Worm (Caenorhabditis elegans) whole organism, late embryonic: ENCODE results near the gene zmp-5.

Experiments
- C38D4.7 ChIP-seq: fragments of 200-800 bp; sonication (Bioruptor generic); optimal IDR thresholded peaks from 2 replicates; lab custom pipeline; 2018; ENCODE audit warnings: mild to moderate bottlenecking, missing genetic modification characterization, moderate library complexity, missing compliant biosample characterization
- F13H6.1 ChIP-seq: sonication (generic microtip); optimal IDR thresholded peaks from 2 replicates; lab custom pipeline; 2016; ENCODE audit warnings: missing genetic modification characterization, missing compliant biosample characterization
- K02D7.2 ChIP-seq: sonication (generic microtip); optimal IDR thresholded peaks from 2 replicates; lab custom pipeline; 2017; ENCODE audit warnings: mild to moderate bottlenecking, missing genetic modification characterization, missing compliant biosample characterization
- T23F11.4 ChIP-seq: fragments of 200-800 bp; sonication (Bioruptor generic); optimal IDR thresholded peaks from 2 replicates; lab custom pipeline; 2018; ENCODE audit warnings: mild to moderate bottlenecking, missing genetic modification characterization, missing compliant biosample characterization
- Y22D7AL.16 ChIP-seq: sonication (generic microtip); optimal IDR thresholded peaks from 2 replicates; lab custom pipeline; 2016; ENCODE audit warnings: missing genetic modification characterization, missing compliant biosample characterization
- ceh-14 ChIP-seq: sonication (generic microtip); optimal IDR thresholded peaks from 2 replicates; lab custom pipeline; 2016; ENCODE audit warnings: missing genotype, missing genetic modification characterization, missing compliant biosample characterization
- ceh-18 ChIP-seq: sonication (generic microtip); optimal IDR thresholded peaks from 2 replicates; lab custom pipeline; 2016; ENCODE audit warnings: missing genetic modification characterization, missing compliant biosample characterization
- ceh-19 ChIP-seq: fragments of 200-800 bp; sonication (Bioruptor generic); optimal IDR thresholded peaks from 2 replicates; lab custom pipeline; 2018; ENCODE audit warnings: mild to moderate bottlenecking, missing genetic modification characterization, missing compliant biosample characterization
- ceh-2 ChIP-seq: sonication (generic microtip); optimal IDR thresholded peaks from 2 replicates; lab custom pipeline; 2016; ENCODE audit warnings: missing genotype, missing genetic modification characterization, missing compliant biosample characterization
- ceh-22 ChIP-seq: sonication (generic microtip); optimal IDR thresholded peaks from 2 replicates; lab custom pipeline; 2017; ENCODE audit warnings: missing biosample characterization, missing genetic modification characterization
- ceh-24 ChIP-seq: sonication (generic microtip); optimal IDR thresholded peaks from 2 replicates; lab custom pipeline; 2016; ENCODE audit warnings: mild to moderate bottlenecking, missing genetic modification characterization, missing compliant biosample characterization
- ceh-31 ChIP-seq: sonication (generic microtip); optimal IDR thresholded peaks from 2 replicates; lab custom pipeline; 2016; ENCODE audit warnings: missing genetic modification characterization, missing compliant biosample characterization
- ceh-34 ChIP-seq: sonication (generic microtip); optimal IDR thresholded peaks from 2 replicates; lab custom pipeline; 2016; ENCODE audit warnings: mild to moderate bottlenecking, missing genetic modification characterization, missing compliant biosample characterization
- ceh-45 ChIP-seq: fragments of 200-800 bp; sonication (Bioruptor generic); IDR thresholded peaks from 2 replicates; pipeline ENCODE4 v1.3.6; 2022; ENCODE audit warnings: missing genetic modification reagents, missing genetic modification characterization, missing compliant biosample characterization
- ceh-48 ChIP-seq: sonication (generic microtip); optimal IDR thresholded peaks from 2 replicates; lab custom pipeline; 2016; ENCODE audit warnings: missing genetic modification characterization, inconsistent platforms, missing compliant biosample characterization
- ceh-6 ChIP-seq: fragments of 200-800 bp; sonication (Bioruptor generic); optimal IDR thresholded peaks from 2 replicates; lab custom pipeline; 2018; ENCODE audit warnings: mild to moderate bottlenecking, missing genetic modification characterization, missing compliant biosample characterization
- ceh-9 ChIP-seq: sonication (generic microtip); optimal IDR thresholded peaks from 2 replicates; lab custom pipeline; 2016; ENCODE audit warnings: mild to moderate bottlenecking, missing genetic modification characterization, inconsistent platforms, missing compliant biosample characterization
- dmd-4 ChIP-seq: sonication (generic microtip); optimal IDR thresholded peaks from 2 replicates; lab custom pipeline; 2016; ENCODE audit warnings: borderline replicate concordance, missing genetic modification characterization, missing compliant biosample characterization
- dve-1 ChIP-seq: sonication (generic microtip); optimal IDR thresholded peaks from 2 replicates; lab custom pipeline; 2017; ENCODE audit warnings: antibody characterized with exemption, mild to moderate bottlenecking, missing genetic modification characterization, missing compliant biosample characterization
- elt-2 ChIP-seq: sonication (generic microtip); optimal IDR thresholded peaks from 2 replicates; lab custom pipeline; 2016; ENCODE audit warnings: missing genetic modification reagents, missing genetic modification characterization, missing compliant biosample characterization
- ets-4 ChIP-seq: sonication (generic microtip); optimal IDR thresholded peaks from 2 replicates; lab custom pipeline; 2016; ENCODE audit warnings: missing genetic modification characterization, missing compliant biosample characterization
- eyg-1 ChIP-seq: sonication (generic microtip); optimal IDR thresholded peaks from 2 replicates; lab custom pipeline; 2016; ENCODE audit warnings: missing genotype, missing genetic modification characterization, missing compliant biosample characterization
- fkh-10 ChIP-seq: fragments of 150-350 bp; optimal IDR thresholded peaks from 2 replicates; lab custom pipeline; 2014; ENCODE audit warnings: missing biosample characterization, missing genetic modification reagents, missing genetic modification characterization
- fkh-6 ChIP-seq: sonication (generic microtip); optimal IDR thresholded peaks from 2 replicates; lab custom pipeline; 2016; ENCODE audit warnings: missing genetic modification characterization, missing compliant biosample characterization
- hlh-30 ChIP-seq: sonication (generic microtip); optimal IDR thresholded peaks from 2 replicates; lab custom pipeline; 2017; ENCODE audit warnings: antibody characterized with exemption, missing genetic modification characterization, missing compliant biosample characterization; ENCODE audit not compliant: insufficient read depth
- hlh-6 ChIP-seq: sonication (generic microtip); optimal IDR thresholded peaks from 2 replicates; lab custom pipeline; 2016; ENCODE audit warnings: missing genotype, missing genetic modification characterization, missing compliant biosample characterization
- hlh-8 ChIP-seq: sonication (generic microtip); optimal IDR thresholded peaks from 2 replicates; lab custom pipeline; 2016; ENCODE audit warnings: missing genotype, missing genetic modification characterization, missing compliant biosample characterization
- lim-6 ChIP-seq: sonication (generic microtip); optimal IDR thresholded peaks from 2 replicates; lab custom pipeline; 2016; ENCODE audit warnings: missing genetic modification characterization, missing compliant biosample characterization
- lin-11 ChIP-seq: fragments of 200-800 bp; sonication (Bioruptor generic); optimal IDR thresholded peaks from 2 replicates; lab custom pipeline; 2018; ENCODE audit warnings: mild to moderate bottlenecking, missing genetic modification characterization, missing compliant biosample characterization
- mec-3 ChIP-seq: sonication (generic microtip); optimal IDR thresholded peaks from 2 replicates; lab custom pipeline; 2016; ENCODE audit warnings: borderline replicate concordance, missing genetic modification characterization, missing compliant biosample characterization
- nfya-1 ChIP-seq: sonication (generic microtip); optimal IDR thresholded peaks from 2 replicates; lab custom pipeline; 2017; ENCODE audit warnings: missing genetic modification characterization, mild to moderate bottlenecking, missing compliant biosample characterization, antibody characterized with exemption, moderate library complexity
- nhr-11 ChIP-seq: fragments of 150-350 bp; optimal IDR thresholded peaks from 2 replicates; lab custom pipeline; 2014; ENCODE audit warnings: missing biosample characterization, missing genetic modification characterization
- nhr-232 ChIP-seq: sonication (generic microtip); optimal IDR thresholded peaks from 2 replicates; lab custom pipeline; 2016; ENCODE audit warnings: missing genetic modification characterization, missing compliant biosample characterization
- npax-4 ChIP-seq: sonication (generic microtip); optimal IDR thresholded peaks from 2 replicates; lab custom pipeline; 2016; ENCODE audit warnings: missing genetic modification characterization, missing compliant biosample characterization
- pag-3 ChIP-seq: sonication (generic microtip); optimal IDR thresholded peaks from 2 replicates; lab custom pipeline; 2016; ENCODE audit warnings: missing compliant biosample characterization, missing genetic modification characterization, borderline replicate concordance
- pat-9 ChIP-seq: fragments of 200-800 bp; sonication (Bioruptor generic); optimal IDR thresholded peaks from 2 replicates; lab custom pipeline; 2018; ENCODE audit warnings: mild to moderate bottlenecking, missing genetic modification characterization, moderate library complexity, missing compliant biosample characterization
- pax-1 ChIP-seq: fragments of 150-350 bp; optimal IDR thresholded peaks from 2 replicates; lab custom pipeline; 2014; ENCODE audit warnings: missing biosample characterization, missing genetic modification characterization
- pha-2 ChIP-seq: sonication (generic microtip); optimal IDR thresholded peaks from 2 replicates; lab custom pipeline; 2017; ENCODE audit warnings: mild to moderate bottlenecking, missing genetic modification characterization, missing compliant biosample characterization
- pha-4 ChIP-seq: fragments of 150-350 bp; optimal IDR thresholded peaks from 2 replicates; lab custom pipeline; 2018; ENCODE audit warnings: missing biosample characterization, missing genetic modification reagents, missing genetic modification characterization
- pqm-1 ChIP-seq: sonication (generic microtip); optimal IDR thresholded peaks from 2 replicates; lab custom pipeline; 2016; ENCODE audit warnings: missing genetic modification characterization, missing compliant biosample characterization
- ref-2 ChIP-seq: sonication (generic microtip); optimal IDR thresholded peaks from 2 replicates; lab custom pipeline; 2016; ENCODE audit warnings: missing genetic modification characterization, missing compliant biosample characterization
- rnt-1 ChIP-seq: sonication (generic microtip); optimal IDR thresholded peaks from 2 replicates; lab custom pipeline; 2016; ENCODE audit warnings: missing genetic modification characterization, missing compliant biosample characterization
- sdc-2 ChIP-seq: sonication (generic microtip); optimal IDR thresholded peaks from 2 replicates; lab custom pipeline; 2016; ENCODE audit warnings: missing genotype, missing genetic modification characterization, missing compliant biosample characterization
- sox-2 ChIP-seq: fragments of 200-800 bp; sonication (Bioruptor generic); IDR thresholded peaks from 2 replicates; pipeline ENCODE4 v1.3.6; 2022; ENCODE audit warnings: missing genetic modification reagents, missing genetic modification characterization, missing compliant biosample characterization
- sox-4 ChIP-seq: sonication (generic microtip); optimal IDR thresholded peaks from 2 replicates; lab custom pipeline; 2017; ENCODE audit warnings: mild to moderate bottlenecking, missing genetic modification characterization, inconsistent platforms, missing compliant biosample characterization
- syd-9 ChIP-seq: sonication (generic microtip); optimal IDR thresholded peaks from 2 replicates; lab custom pipeline; 2016; ENCODE audit warnings: mild to moderate bottlenecking, missing genetic modification characterization, moderate library complexity, missing compliant biosample characterization
- tbx-2 ChIP-seq: sonication (generic microtip); optimal IDR thresholded peaks from 2 replicates; lab custom pipeline; 2016; ENCODE audit warnings: missing genetic modification characterization, missing compliant biosample characterization
- unc-3 ChIP-seq, 2 experiments: fragments of 200-800 bp in 1 of 2; sonication (Bioruptor generic) in 1 of 2; sonication (generic microtip) in 1 of 2; conservative IDR thresholded peaks in 1 of 2; optimal IDR thresholded peaks in 1 of 2; 2 replicates each; pipeline versions ENCODE4 v1.3.6 to Lab custom; 2016 to 2022; ENCODE audit warnings: missing compliant biosample characterization in 2 of 2, missing genetic modification characterization in 2 of 2, missing genetic modification reagents in 1 of 2
- unc-42 ChIP-seq: sonication (generic microtip); optimal IDR thresholded peaks from 2 replicates; lab custom pipeline; 2016; ENCODE audit warnings: missing genotype, missing genetic modification characterization, missing compliant biosample characterization
- unc-55 ChIP-seq: sonication (generic microtip); optimal IDR thresholded peaks from 2 replicates; lab custom pipeline; 2017; ENCODE audit warnings: missing biosample characterization, missing genetic modification reagents, missing genetic modification characterization
- unc-86 ChIP-seq: sonication (generic microtip); optimal IDR thresholded peaks from 2 replicates; lab custom pipeline; 2016; ENCODE audit warnings: missing genetic modification characterization, missing compliant biosample characterization
- zip-5 ChIP-seq: sonication (generic microtip); optimal IDR thresholded peaks from 2 replicates; lab custom pipeline; 2016; ENCODE audit warnings: missing genetic modification characterization, missing compliant biosample characterization
- ztf-16 ChIP-seq: sonication (generic microtip); optimal IDR thresholded peaks from 2 replicates; lab custom pipeline; 2017; ENCODE audit warnings: missing genetic modification characterization, missing compliant biosample characterization

zmp-5 gene

DNA sequence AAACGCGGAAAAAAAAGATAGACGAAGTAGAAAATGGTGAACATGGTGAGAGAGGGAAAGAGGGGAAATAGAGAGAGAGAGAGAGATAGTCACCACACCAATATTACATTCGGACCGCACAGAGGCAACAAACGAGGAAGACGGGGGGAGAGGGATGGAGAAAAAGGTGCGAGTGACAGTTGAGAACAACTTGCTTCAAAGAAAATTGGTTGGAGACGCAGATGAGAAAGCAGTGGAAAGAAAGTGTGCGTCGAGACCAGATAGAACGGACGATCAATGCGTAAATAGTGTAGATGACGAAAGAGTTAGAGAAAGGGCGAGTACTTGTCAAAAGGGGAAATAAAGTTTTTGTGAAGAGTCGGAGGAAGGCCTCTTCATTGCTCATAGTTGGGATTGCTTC, 23.5 kb downstream of the zmp-5 start:
- TF ChIP-seq sox-2 (GFP tag; lab: Robert Waterston, UW) (peak; percentile 7; the same call in 1 of the 2 replicates), syd-9 (tag; lab: Kevin White, UChicago) (peak; percentile 58), hlh-30 (tag; lab: Kevin White, UChicago) (peak; percentile 48), ceh-19 (GFP tag; lab: Kevin White, UChicago) (peak; percentile 46), lin-11 (tag; lab: Kevin White, UChicago) (no peak), fkh-10 (GFP tag; lab: Kevin White, UChicago) (no peak), ceh-6 (no peak), lim-6 (tag; lab: Kevin White, UChicago) (no peak), rnt-1 (tag; lab: Kevin White, UChicago) (peak; percentile 46), Y22D7AL.16 (tag; lab: Kevin White, UChicago) (no peak), ceh-48 (peak; percentile 52), pag-3 (tag; lab: Kevin White, UChicago) (no peak), C38D4.7 (GFP tag; lab: Kevin White, UChicago) (no peak), ceh-18 (tag; lab: Kevin White, UChicago) (peak; percentile 70), elt-2 (tag; lab: Kevin White, UChicago) (peak; percentile 43), sox-4 (no peak), T23F11.4 (GFP tag; lab: Kevin White, UChicago) (no peak), pat-9 (peak; percentile 20), pha-4 (tag; lab: Kevin White, UChicago) (no peak), unc-55 (GFP tag; lab: Kevin White, UChicago) (peak; percentile 92), hlh-8 (tag; lab: Kevin White, UChicago) (peak; percentile 56), pqm-1 (tag; lab: Kevin White, UChicago) (no peak), hlh-6 (tag; lab: Kevin White, UChicago) (no peak), unc-86 (tag; lab: Kevin White, UChicago) (no peak), ceh-24 (no peak), tbx-2 (tag; lab: Kevin White, UChicago) (peak; percentile 89), dve-1 (peak; percentile 56), npax-4 (peak; percentile 2), ztf-16 (tag; lab: Kevin White, UChicago) (no peak), ref-2 (tag; lab: Kevin White, UChicago) (peak; percentile 7), sdc-2 (tag; lab: Kevin White, UChicago) (peak; percentile 75), dmd-4 (tag; lab: Kevin White, UChicago) (peak; percentile 31), nhr-232 (tag; lab: Kevin White, UChicago) (peak; percentile 3), ceh-31 (tag; lab: Kevin White, UChicago) (peak; percentile 90), ceh-34 (peak; percentile 71), unc-3 (GFP tag; conservative IDR thresholded peaks at IDR 0.05; lab: Robert Waterston, UW) (no peak), unc-3 (tag; optimal IDR thresholded peaks at IDR 0.05; lab: Kevin White, UChicago) (no peak), nhr-11 (tag; lab: Kevin White, UChicago) (no peak), ceh-14 (tag; lab: Kevin White, UChicago) (peak; percentile 64), zip-5 (no peak), ets-4 (tag; lab: Kevin White, UChicago) (peak; percentile 5), ceh-45 (GFP tag; lab: Robert Waterston, UW) (no peak), nfya-1 (tag; lab: Kevin White, UChicago) (peak; percentile 79), pax-1 (tag; lab: Kevin White, UChicago) (no peak), ceh-9 (tag; lab: Kevin White, UChicago) (no peak), mec-3 (tag; lab: Kevin White, UChicago) (no peak), pha-2 (tag; lab: Kevin White, UChicago) (peak; percentile 6), ceh-22 (tag; lab: Kevin White, UChicago) (peak; percentile 1), unc-42 (tag; lab: Kevin White, UChicago) (peak; percentile 92), ceh-2 (tag; lab: Kevin White, UChicago) (peak; percentile 55), fkh-6 (tag; lab: Kevin White, UChicago) (peak; percentile 42), eyg-1 (no peak), F13H6.1 (peak; percentile 34), K02D7.2 (tag; lab: Kevin White, UChicago) (no peak)
